Worm (Caenorhabditis elegans) whole organism, L4/young adult: ENCODE data around the gene akap-1.

Experiments
- W03F9.2 ChIP-seq: fragments of 150-350 bp; optimal IDR thresholded peaks from 2 replicates; lab custom pipeline; 2014; ENCODE audit warnings: missing biosample characterization, missing genetic modification characterization
- dao-5 ChIP-seq: sonication (generic microtip); optimal IDR thresholded peaks from 2 replicates; lab custom pipeline; 2016; ENCODE audit warnings: missing genotype, missing genetic modification characterization, moderate library complexity, missing compliant biosample characterization
- him-1 ChIP-seq: sonication (generic microtip); optimal IDR thresholded peaks from 2 replicates; lab custom pipeline; 2016; ENCODE audit warnings: missing genotype, missing genetic modification reagents, missing genetic modification characterization, missing compliant biosample characterization

ce11 chrIII:6396381-6396780 is 43.2 kb downstream of the akap-1 start:
- TF ChIP-seq him-1 (tag; lab: Kevin White, UChicago) (no peak), dao-5 (tag; lab: Kevin White, UChicago) (no peak), W03F9.2 (no peak)
